Fruit fly (Drosophila melanogaster): ENCODE results near the gene Arr2.

Gene Arr2

dm6 chr3L:8657429-8657754 lies 8.7 kb upstream of the Arr2 start (continued):
- TF ChIP-seq MTF-1 (GFP tag; optimal IDR thresholded peaks at IDR 0.05; ENCODE audit: borderline replicate concordance) (no peak), NC2α (GFP tag; optimal IDR thresholded peaks at IDR 0.05) (no peak), HLH54F (GFP tag; optimal IDR thresholded peaks at IDR 0.05) (no peak), CG16863 (GFP tag; optimal IDR thresholded peaks at IDR 0.05) (no peak), ind (GFP tag; optimal IDR thresholded peaks at IDR 0.05) (peak; percentile 2), Adf1 (GFP tag; IDR thresholded peaks at IDR 0.05) (no peak), CG11695 (GFP tag; IDR thresholded peaks at IDR 0.05) (no peak), CG14014 (GFP tag; IDR thresholded peaks at IDR 0.05) (no peak), sob (GFP tag; IDR thresholded peaks at IDR 0.05) (no peak), gfzf (GFP tag; optimal IDR thresholded peaks at IDR 0.05) (no peak), CG18619 (GFP tag; optimal IDR thresholded peaks at IDR 0.05) (no peak), CG3726 (GFP tag; IDR thresholded peaks at IDR 0.05) (no peak), btn (GFP tag; optimal IDR thresholded peaks at IDR 0.05) (no peak), CG3281 (GFP tag; optimal IDR thresholded peaks at IDR 0.05) (peak; percentile 1), Sin3A (optimal IDR thresholded peaks at IDR 0.05) (no peak), Nf-YB (GFP tag; optimal IDR thresholded peaks at IDR 0.05) (no peak), Fer3 (tag; optimal IDR thresholded peaks at IDR 0.05) (peak; percentile 9), CG2678 (tag; optimal IDR thresholded peaks at IDR 0.05) (peak; percentile 1), CG3407 (GFP tag; optimal IDR thresholded peaks at IDR 0.05) (no peak), CG3838 (GFP tag; optimal IDR thresholded peaks at IDR 0.05) (no peak), CG9727 (GFP tag; optimal IDR thresholded peaks at IDR 0.05) (peak; percentile 21), CG4730 (GFP tag; IDR thresholded peaks at IDR 0.05) (no peak), Dfd (GFP tag; optimal IDR thresholded peaks at IDR 0.05) (no peak), Drgx (GFP tag; IDR thresholded peaks at IDR 0.05) (peak; percentile 78), CG34376 (GFP tag; optimal IDR thresholded peaks at IDR 0.05) (no peak), NC2β (GFP tag; optimal IDR thresholded peaks at IDR 0.05) (no peak), CG30403 (GFP tag; optimal IDR thresholded peaks at IDR 0.05) (no peak), h (optimal IDR thresholded peaks at IDR 0.05) (no peak), dpn (GFP tag; optimal IDR thresholded peaks at IDR 0.05) (peak in 1 of 2 experiments; percentile 26), shn (GFP tag; optimal IDR thresholded peaks at IDR 0.05) (no peak), sc (optimal IDR thresholded peaks at IDR 0.05) (no peak), sc (GFP tag; optimal IDR thresholded peaks at IDR 0.05) (no peak), CG43689 (GFP tag; IDR thresholded peaks at IDR 0.05) (no peak), ase (GFP tag; IDR thresholded peaks at IDR 0.05) (no peak), CG13296 (GFP tag; optimal IDR thresholded peaks at IDR 0.05) (no peak), Sox102F (GFP tag; optimal IDR thresholded peaks at IDR 0.05) (no peak), CG11247 (GFP tag; IDR thresholded peaks at IDR 0.05) (no peak), CG10321 (GFP tag; IDR thresholded peaks at IDR 0.05) (no peak), zen (tag; optimal IDR thresholded peaks at IDR 0.05) (peak; percentile 6), jumu (GFP tag; optimal IDR thresholded peaks at IDR 0.05) (no peak), E2f2 (GFP tag; IDR thresholded peaks at IDR 0.05) (no peak), corto (GFP tag; optimal IDR thresholded peaks at IDR 0.05) (peak; percentile 85), da (GFP tag; optimal IDR thresholded peaks at IDR 0.05) (no peak)

- TF ChIP-seq corto (GFP tag; optimal IDR thresholded peaks at IDR 0.05) (peak; percentile 1), lbe (GFP tag; optimal IDR thresholded peaks at IDR 0.05) (peak; percentile 73), chif (GFP tag; optimal IDR thresholded peaks at IDR 0.05) (no peak), mld (GFP tag; IDR thresholded peaks at IDR 0.05; ENCODE audit: partially characterized antibody) (no peak), nom (GFP tag; optimal IDR thresholded peaks at IDR 0.05) (peak; percentile 65), CG2202 (tag; optimal IDR thresholded peaks at IDR 0.05) (no peak), gsb (GFP tag; IDR thresholded peaks at IDR 0.05) (peak; percentile 6; the same call in 1 of the 2 replicates), repo (GFP tag; optimal IDR thresholded peaks at IDR 0.05) (no peak), Six4 (GFP tag; optimal IDR thresholded peaks at IDR 0.05) (no peak), CG18599 (GFP tag; optimal IDR thresholded peaks at IDR 0.05) (no peak), CG10654 (GFP tag; optimal IDR thresholded peaks at IDR 0.05) (no peak), Hey (tag; optimal IDR thresholded peaks at IDR 0.05) (no peak)
Measured at dm6 chr3L:8656725-8657428, 8.1 kb upstream of the Arr2 start.

Measured in whole organism, embryonic.